Fruit fly (Drosophila melanogaster): Measurements from ENCODE around the gene CG9609.

The CG9609 gene

DNA sequence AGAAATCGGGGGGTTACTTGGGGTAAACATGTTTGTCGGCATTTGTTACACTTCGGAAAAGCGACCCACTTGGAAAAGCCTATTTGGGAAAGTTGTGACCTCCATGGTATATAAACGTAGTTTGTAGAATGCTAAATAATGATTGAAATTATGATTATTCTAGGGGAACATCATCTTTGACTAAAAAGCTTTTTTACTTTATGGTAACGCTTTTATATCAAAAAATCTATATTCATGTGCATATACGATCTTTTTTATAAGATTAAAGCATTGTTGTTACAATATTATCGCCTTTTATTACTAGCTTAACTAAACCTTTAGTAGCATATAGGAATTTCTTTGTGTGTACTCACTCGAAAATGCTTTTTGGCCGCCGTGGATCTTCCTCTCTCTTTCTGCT is 47.5 kb upstream of the CG9609 start:
- TF ChIP-seq Drgx (GFP tag; IDR thresholded peaks at IDR 0.05): peak; percentile 78
- TF ChIP-seq ind (GFP tag; optimal IDR thresholded peaks at IDR 0.05): no peak
- no peak for TF ChIP-seq cato (GFP tag; optimal IDR thresholded peaks at IDR 0.05; ENCODE audit: borderline replicate concordance)
- peak in 1 of 2 experiments; percentile 51 for TF ChIP-seq Eip74EF (GFP tag; optimal IDR thresholded peaks at IDR 0.05)
- peak; percentile 24; the same call in 1 of the 2 replicates for TF ChIP-seq CG3847 (GFP tag; IDR thresholded peaks at IDR 0.05)
- peak; percentile 38 for TF ChIP-seq CG10209 (GFP tag; optimal IDR thresholded peaks at IDR 0.05)
- TF ChIP-seq HmgD (GFP tag; optimal IDR thresholded peaks at IDR 0.05): no peak
- no peak for TF ChIP-seq prd (optimal IDR thresholded peaks at IDR 0.05)
- TF ChIP-seq prd (GFP tag; IDR thresholded peaks at IDR 0.05): peak; percentile 50; the same call in 2 of the 3 replicates
- peak; percentile 6; the same call in 1 of the 2 replicates for TF ChIP-seq CG32772 (GFP tag; IDR thresholded peaks at IDR 0.05)
- TF ChIP-seq slbo (GFP tag; IDR thresholded peaks at IDR 0.05): peak; percentile 37; the same call in 1 of the 2 replicates
- TF ChIP-seq CG11504 (tag; optimal IDR thresholded peaks at IDR 0.05): peak; percentile 62
- 0 out of 2 replicates have a peak, but pooled peaks have one; percentile 47 for TF ChIP-seq stc (GFP tag; IDR thresholded peaks at IDR 0.05)
- no peak for TF ChIP-seq MBD-R2 (GFP tag; IDR thresholded peaks at IDR 0.05)
- no peak for TF ChIP-seq CG10274 (GFP tag; optimal IDR thresholded peaks at IDR 0.05)
- no peak for TF ChIP-seq E2f1 (GFP tag; IDR thresholded peaks at IDR 0.05)
- peak; percentile 77 for TF ChIP-seq gem (tag; optimal IDR thresholded peaks at IDR 0.05)
- TF ChIP-seq CG8290 (GFP tag; optimal IDR thresholded peaks at IDR 0.05): no peak
- TF ChIP-seq CG8290 (tag; optimal IDR thresholded peaks at IDR 0.05): no peak
- TF ChIP-seq ase (GFP tag; IDR thresholded peaks at IDR 0.05): no peak
- TF ChIP-seq Ptx1 (GFP tag; IDR thresholded peaks at IDR 0.05): peak; percentile 67
- TF ChIP-seq CG2120 (GFP tag; optimal IDR thresholded peaks at IDR 0.05): peak; percentile 60
- TF ChIP-seq CG10267 (tag; optimal IDR thresholded peaks at IDR 0.05): no peak
- TF ChIP-seq CG14710 (tag; optimal IDR thresholded peaks at IDR 0.05): no peak
- TF ChIP-seq CG12219 (GFP tag; optimal IDR thresholded peaks at IDR 0.05): no peak
- TF ChIP-seq H2.0 (GFP tag; IDR thresholded peaks at IDR 0.05): no peak
- no peak for TF ChIP-seq sim (GFP tag; IDR thresholded peaks at IDR 0.05)
- TF ChIP-seq CG15269 (tag; optimal IDR thresholded peaks at IDR 0.05): peak; percentile 60
- no peak for TF ChIP-seq Chrac-16 (GFP tag; optimal IDR thresholded peaks at IDR 0.05)
- peak; percentile 22 for TF ChIP-seq tio (GFP tag; optimal IDR thresholded peaks at IDR 0.05)
- peak; percentile 42 for TF ChIP-seq chn (GFP tag; optimal IDR thresholded peaks at IDR 0.05)
- no peak for TF ChIP-seq Tbp (GFP tag; optimal IDR thresholded peaks at IDR 0.05)
- peak; percentile 43 for TF ChIP-seq Xbp1 (GFP tag; optimal IDR thresholded peaks at IDR 0.05)
- TF ChIP-seq btn (GFP tag; optimal IDR thresholded peaks at IDR 0.05): no peak
- TF ChIP-seq CG9727 (GFP tag; optimal IDR thresholded peaks at IDR 0.05): peak; percentile 25
- peak in 1 of 2 experiments; percentile 75 for TF ChIP-seq Hr51 (GFP tag; optimal IDR thresholded peaks at IDR 0.05)
- no peak for TF ChIP-seq toy (GFP tag; IDR thresholded peaks at IDR 0.05)
- peak; percentile 39 for TF ChIP-seq Bteb2 (GFP tag; optimal IDR thresholded peaks at IDR 0.05)
- TF ChIP-seq chif (GFP tag; optimal IDR thresholded peaks at IDR 0.05): peak in 1 of 2 experiments; percentile 48
- TF ChIP-seq Dp (GFP tag; optimal IDR thresholded peaks at IDR 0.05): no peak
- TF ChIP-seq Hey (tag; optimal IDR thresholded peaks at IDR 0.05): no peak
- TF ChIP-seq Ets97D (GFP tag; optimal IDR thresholded peaks at IDR 0.05): no peak
- TF ChIP-seq pum (GFP tag; optimal IDR thresholded peaks at IDR 0.05): peak; percentile 9
- peak; percentile 32 for TF ChIP-seq CG11723 (GFP tag; optimal IDR thresholded peaks at IDR 0.05)
- TF ChIP-seq Oli (tag; optimal IDR thresholded peaks at IDR 0.05): peak; percentile 72
- TF ChIP-seq Dll (GFP tag; IDR thresholded peaks at IDR 0.05; ENCODE audit: partially characterized antibody): no peak
- TF ChIP-seq lola (GFP tag; optimal IDR thresholded peaks at IDR 0.05): peak in 1 of 3 experiments; percentile 28
- TF ChIP-seq CG11247 (GFP tag; IDR thresholded peaks at IDR 0.05): no peak
- TF ChIP-seq bab2 (GFP tag; optimal IDR thresholded peaks at IDR 0.05): peak; percentile 26
- peak; percentile 45 for TF ChIP-seq phol (tag; optimal IDR thresholded peaks at IDR 0.05)
- no peak for TF ChIP-seq CG16779 (GFP tag; IDR thresholded peaks at IDR 0.05)
